Worm (Caenorhabditis elegans): Measurements from ENCODE around the gene rps-8.

rps-8 gene

DNA sequence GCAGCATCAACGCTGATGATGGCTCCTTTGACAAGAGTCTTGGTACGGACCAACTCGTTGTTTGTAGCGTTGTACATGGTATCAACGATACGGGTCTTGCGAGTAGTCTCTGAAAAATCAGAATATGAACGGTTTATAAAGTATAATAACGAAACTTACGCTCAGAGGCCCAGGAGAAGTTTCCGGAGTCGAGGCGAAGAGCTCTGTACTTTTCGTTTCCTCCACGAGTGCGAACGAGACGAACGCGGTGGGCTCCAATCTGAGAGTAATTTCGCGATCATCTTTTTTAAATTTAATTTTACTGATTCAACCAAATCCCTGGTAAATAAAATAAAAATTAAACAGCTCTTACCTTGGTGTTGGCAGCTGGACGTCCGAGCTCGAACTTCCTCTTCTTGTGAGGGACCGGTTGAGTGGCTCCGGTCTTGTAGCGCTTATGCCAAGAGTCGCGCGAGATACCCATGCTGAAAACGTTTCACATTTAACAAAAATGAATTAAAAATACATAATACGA lies at the start of gene rps-8:
Gene rps-8, minus strand, starts transcription at position 464 of the 514 bp plus-strand sequence.
- no peak for TF ChIP-seq unc-62 (GFP tag; optimal IDR thresholded peaks at IDR 0.05)

DNA sequence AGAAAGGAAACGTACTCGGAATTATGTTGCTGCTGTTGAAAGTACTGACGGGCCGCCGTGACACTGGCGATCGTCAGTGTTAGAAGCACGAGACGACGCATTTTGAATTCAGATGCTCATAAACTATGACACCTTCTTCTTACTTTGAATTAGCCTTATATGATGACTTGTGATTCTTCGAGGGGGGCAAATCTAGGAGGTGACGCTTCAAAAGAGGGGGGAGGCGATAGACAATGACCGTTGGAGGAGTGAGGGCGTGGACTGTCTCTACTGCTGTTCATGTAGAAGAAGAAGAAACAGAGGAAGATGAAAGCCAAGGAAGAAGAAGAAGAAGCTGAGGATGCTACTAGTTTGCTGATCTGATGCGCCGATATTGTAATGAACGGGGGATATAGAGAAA lies 33.1 kb upstream of the rps-8 start, which contains the start of gene daf-42:
Gene daf-42, minus strand, starts transcription at position 101 of the 400 bp plus-strand sequence.
- TF ChIP-seq unc-62 (GFP tag; optimal IDR thresholded peaks at IDR 0.05): no peak

- TF ChIP-seq unc-62 (GFP tag; optimal IDR thresholded peaks at IDR 0.05): no peak
These were observed 30.4 kb upstream of the rps-8 start for ce11 chrIV:7344020-7344419.

- no peak for TF ChIP-seq unc-62 (GFP tag; optimal IDR thresholded peaks at IDR 0.05)
These were observed 28.5 kb upstream of the rps-8 start for ce11 chrIV:7342144-7342543.

DNA sequence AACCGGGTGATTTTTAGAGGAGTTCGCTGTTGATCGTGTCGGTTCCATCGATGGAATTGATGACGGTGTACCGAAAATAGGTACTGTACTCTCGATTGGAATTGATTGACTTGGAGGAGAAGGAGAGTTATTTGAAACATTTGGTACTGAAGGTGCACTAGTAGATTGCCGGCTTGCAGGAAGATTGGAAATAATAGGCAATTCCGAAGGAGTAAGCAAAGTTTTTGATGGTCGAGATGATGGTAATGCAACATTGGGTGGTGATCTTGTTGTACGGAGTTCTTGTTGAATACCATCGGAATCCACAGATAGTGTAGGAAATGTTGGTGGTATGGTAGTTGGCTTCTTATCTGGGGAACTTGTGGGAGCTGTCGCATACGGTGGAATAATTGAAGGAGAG lies 25.4 kb upstream of the rps-8 start:
- TF ChIP-seq unc-62 (GFP tag; optimal IDR thresholded peaks at IDR 0.05): no peak

DNA sequence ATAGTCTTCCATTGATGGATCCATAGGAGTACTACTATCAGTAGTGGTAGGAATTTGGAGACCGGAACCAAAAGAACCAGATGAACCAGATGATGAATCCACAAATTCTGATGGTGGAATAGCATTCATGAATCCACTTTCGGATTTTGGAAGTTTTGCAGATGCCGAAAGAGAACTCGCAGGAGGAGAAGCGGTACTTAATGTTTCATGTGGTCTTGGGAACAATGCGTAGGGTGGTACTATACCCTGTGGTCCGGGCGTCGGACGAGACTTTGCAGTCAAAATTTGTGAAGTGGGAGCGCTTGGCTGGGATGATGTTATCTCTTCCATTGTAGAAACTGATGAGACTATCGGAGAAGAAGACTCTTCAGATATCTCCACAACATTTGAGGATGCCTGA lies 24.4 kb upstream of the rps-8 start:
- TF ChIP-seq unc-62 (GFP tag; optimal IDR thresholded peaks at IDR 0.05): no peak

DNA sequence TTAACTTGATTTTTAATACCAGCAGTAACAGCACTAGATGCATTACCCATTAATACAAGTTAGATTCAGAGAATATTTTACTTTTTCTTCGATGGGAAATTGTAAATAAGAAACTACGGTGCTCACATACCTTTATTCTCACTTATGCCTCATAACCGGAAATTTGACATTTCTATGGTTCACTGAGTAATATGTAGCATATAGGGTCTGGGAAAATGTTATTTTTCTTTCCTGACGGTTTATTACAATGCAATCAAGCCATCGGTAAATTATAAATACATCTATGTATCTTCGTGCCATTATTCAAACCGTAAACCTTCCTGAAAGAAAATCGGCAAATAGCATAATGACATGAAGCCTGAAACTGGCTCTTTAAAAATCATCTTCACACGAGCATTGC lies 19.0 kb upstream of the rps-8 start, which contains the start of gene ocr-4:
Gene ocr-4, minus strand, starts transcription at position 101 of the 400 bp plus-strand sequence.
- TF ChIP-seq unc-62 (GFP tag; optimal IDR thresholded peaks at IDR 0.05): no peak

ce11 chrIV:7328918-7329317 lies 15.3 kb upstream of the rps-8 start, which contains the start of gene sqst-2:
TSS of gene sqst-2 (minus strand) at chrIV:7328975.
- no peak for TF ChIP-seq unc-62 (GFP tag; optimal IDR thresholded peaks at IDR 0.05)

DNA sequence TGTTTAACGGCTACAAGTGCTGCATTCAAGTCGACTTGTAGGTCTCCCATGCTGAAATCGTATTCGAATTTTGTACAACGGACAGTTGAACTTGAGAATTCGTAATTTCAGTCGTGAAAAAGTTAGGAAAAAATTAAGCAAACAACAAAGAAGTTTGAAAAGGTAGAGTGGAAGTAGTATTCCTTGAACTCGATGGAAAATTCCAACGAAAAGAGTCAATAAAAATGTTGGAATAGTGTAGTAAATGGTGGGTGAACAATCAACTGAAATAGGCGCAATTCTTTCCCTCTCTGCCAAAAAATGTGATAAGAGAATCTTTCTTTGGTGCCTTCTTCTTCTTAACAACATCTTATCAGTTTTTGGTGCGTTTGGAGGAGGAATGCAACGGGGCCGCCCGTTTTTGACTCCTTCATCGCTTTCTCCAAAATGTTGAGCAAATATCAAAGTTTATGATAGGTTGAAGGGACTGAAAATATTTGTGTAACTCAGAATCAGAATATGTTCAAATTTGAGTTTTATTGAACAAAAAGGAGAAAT lies 13.0 kb upstream of the rps-8 start, which contains the start of gene ifo-1:
Gene ifo-1, minus strand, starts transcription at position 51 of the 537 bp plus-strand sequence.
- TF ChIP-seq unc-62 (GFP tag; optimal IDR thresholded peaks at IDR 0.05): no peak

DNA sequence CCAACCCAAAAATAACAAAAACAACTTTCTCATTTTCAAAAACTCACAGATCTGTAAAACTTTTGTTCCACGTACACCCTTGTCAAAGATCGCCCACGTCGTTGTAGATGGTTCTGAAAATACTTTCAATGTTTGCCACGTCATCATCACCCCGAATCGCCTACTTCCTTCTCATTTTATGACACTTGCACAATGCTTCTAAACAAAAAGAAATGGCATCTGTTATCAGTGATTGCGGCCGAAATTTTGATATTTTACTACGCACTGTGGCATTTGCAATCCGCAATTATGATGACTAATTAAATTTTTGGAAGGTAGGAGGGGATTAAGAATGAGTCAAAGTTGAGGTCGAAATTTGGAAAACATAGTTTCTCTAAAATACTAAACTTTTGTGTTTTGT lies 12.0 kb upstream of the rps-8 start:
- no peak for TF ChIP-seq unc-62 (GFP tag; optimal IDR thresholded peaks at IDR 0.05)

- TF ChIP-seq unc-62 (GFP tag; optimal IDR thresholded peaks at IDR 0.05): no peak
These were observed 11.3 kb upstream of the rps-8 start for ce11 chrIV:7324913-7325312.

- TF ChIP-seq unc-62 (GFP tag; optimal IDR thresholded peaks at IDR 0.05): no peak
These were observed 10.2 kb upstream of the rps-8 start for ce11 chrIV:7323904-7324303.

DNA sequence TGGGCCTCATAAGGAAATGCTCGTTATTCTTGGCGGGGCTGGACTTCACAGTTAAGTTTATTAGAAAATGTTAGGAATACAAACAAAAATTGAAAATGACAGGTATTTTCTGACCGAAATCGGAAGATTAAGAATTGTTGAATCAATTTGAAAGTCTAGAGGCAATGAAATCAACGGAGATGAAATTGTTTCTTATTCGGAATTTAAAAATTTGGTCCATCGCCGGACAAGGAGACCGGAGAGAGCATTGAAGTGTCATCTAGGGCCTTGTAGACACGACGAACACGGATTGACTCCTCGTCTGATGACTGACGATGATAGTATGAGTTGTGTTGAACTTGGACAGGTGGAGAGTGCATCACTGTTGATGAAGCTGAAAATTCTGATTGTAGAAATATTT lies 7.0 kb upstream of the rps-8 start:
- no peak for TF ChIP-seq unc-62 (GFP tag; optimal IDR thresholded peaks at IDR 0.05)

DNA sequence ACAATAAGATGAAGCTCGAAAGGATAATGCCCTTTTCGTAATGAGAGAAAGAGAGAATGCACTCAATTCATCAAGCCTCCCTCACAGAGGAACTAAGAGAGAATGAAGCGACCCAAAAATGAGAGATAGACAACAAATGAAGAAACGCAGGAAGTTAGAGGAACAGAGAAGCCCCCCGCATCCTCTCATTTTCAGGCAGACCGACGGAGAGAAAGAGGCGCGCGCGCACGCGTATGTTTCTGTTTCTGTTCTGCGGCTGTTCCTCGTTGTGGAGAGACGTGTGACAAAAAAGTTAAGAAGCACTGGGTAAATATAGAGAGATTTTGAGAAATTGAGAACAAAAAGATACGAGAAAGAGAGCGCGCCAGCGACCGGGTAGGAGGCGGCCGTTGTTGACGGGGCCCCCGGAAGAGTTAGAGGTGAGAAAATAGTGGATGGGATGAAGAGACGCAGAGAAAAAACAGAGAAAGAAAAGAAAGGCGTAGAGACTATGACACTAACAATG lies 6.3 kb upstream of the rps-8 start:
- TF ChIP-seq unc-62 (GFP tag; optimal IDR thresholded peaks at IDR 0.05): no peak

DNA sequence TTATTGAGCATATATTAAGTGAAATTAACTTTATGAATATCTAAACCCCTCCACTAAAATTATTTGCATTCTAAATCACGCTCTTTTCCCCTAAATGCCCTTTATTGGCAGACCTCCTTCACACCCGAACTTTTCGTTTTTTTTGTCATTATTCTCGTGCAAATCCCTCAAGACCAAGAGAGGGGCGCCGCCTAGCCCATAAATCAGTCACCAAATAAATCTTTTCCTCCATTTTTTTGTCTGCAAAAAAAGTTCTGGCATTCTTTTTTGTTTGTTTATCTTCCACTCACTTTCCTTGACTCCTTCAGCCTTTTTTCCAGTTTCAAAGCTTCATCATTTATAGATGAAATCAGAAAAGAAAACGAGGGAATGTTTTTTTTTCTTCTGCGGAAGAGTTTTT lies 5.2 kb upstream of the rps-8 start:
- no peak for TF ChIP-seq unc-62 (GFP tag; optimal IDR thresholded peaks at IDR 0.05)

- no peak for TF ChIP-seq unc-62 (GFP tag; optimal IDR thresholded peaks at IDR 0.05)
These were observed 4.3 kb upstream of the rps-8 start for ce11 chrIV:7317829-7318529.

ce11 chrIV:7316613-7317153 lies 3.0 kb upstream of the rps-8 start, which contains the start of gene F42C5.9:
TSS of gene F42C5.9 (minus strand) at chrIV:7317103.
- no peak for TF ChIP-seq unc-62 (GFP tag; optimal IDR thresholded peaks at IDR 0.05)
